Worm (Caenorhabditis elegans) whole organism, young adult: Measurements from ENCODE around the gene dmsr-8.

ENCODE experiments used
- B0035.1 ChIP-seq: sonication (generic microtip); optimal IDR thresholded peaks from 2 replicates; lab custom pipeline; 2016; ENCODE audit warnings: missing genetic modification characterization, mild to moderate bottlenecking, missing compliant biosample characterization, missing genotype, missing genetic modification reagents
- B0336.3 ChIP-seq: fragments of 200-800 bp; sonication (Bioruptor generic); IDR thresholded peaks from 2 replicates; pipeline ENCODE4 v1.3.6; 2022; ENCODE audit warnings: missing genetic modification characterization, missing compliant biosample characterization
- F22D6.2 ChIP-seq: sonication (generic microtip); optimal IDR thresholded peaks from 2 replicates; lab custom pipeline; 2016; ENCODE audit warnings: mild to moderate bottlenecking, missing genetic modification characterization, missing compliant biosample characterization
- F39B2.1 ChIP-seq: fragments of 200-800 bp; sonication (Bioruptor generic); IDR thresholded peaks from 2 replicates; pipeline ENCODE4 v1.3.6; 2022; ENCODE audit warnings: missing genetic modification reagents, missing genetic modification characterization, missing compliant biosample characterization
- F52B5.7 ChIP-seq: sonication (generic microtip); optimal IDR thresholded peaks from 2 replicates; lab custom pipeline; 2016; ENCODE audit warnings: mild to moderate bottlenecking, missing genetic modification characterization, missing compliant biosample characterization
- F57A8.1 ChIP-seq: fragments of 200-800 bp; sonication (Bioruptor generic); optimal IDR thresholded peaks from 2 replicates; lab custom pipeline; 2018; ENCODE audit warnings: mild to moderate bottlenecking, missing genetic modification characterization, moderate library complexity, missing compliant biosample characterization
- K11D2.4 ChIP-seq: fragments of 200-800 bp; sonication (Bioruptor generic); IDR thresholded peaks from 2 replicates; pipeline ENCODE4 v1.3.6; 2022; ENCODE audit warnings: missing genetic modification reagents, missing genetic modification characterization, missing compliant biosample characterization
- K12H6.12 ChIP-seq: fragments of 200-800 bp; sonication (Bioruptor generic); optimal IDR thresholded peaks from 2 replicates; lab custom pipeline; 2018; ENCODE audit warnings: mild to moderate bottlenecking, missing genetic modification characterization, missing compliant biosample characterization
- T26A5.8 ChIP-seq: sonication (generic microtip); optimal IDR thresholded peaks from 2 replicates; lab custom pipeline; 2016; ENCODE audit warnings: missing genetic modification characterization, missing compliant biosample characterization
- Y56A3A.18 ChIP-seq: fragments of 200-800 bp; sonication (Bioruptor generic); IDR thresholded peaks from 2 replicates; pipeline ENCODE4 v1.3.6; 2022; ENCODE audit warnings: missing genetic modification reagents, missing genetic modification characterization, missing compliant biosample characterization
- aptf-2 ChIP-seq: fragments of 200-800 bp; sonication (Bioruptor generic); conservative IDR thresholded peaks from 2 replicates; pipeline ENCODE4 v1.3.6; 2022; ENCODE audit warnings: missing genetic modification reagents, missing genetic modification characterization, missing compliant biosample characterization
- aptf-3 ChIP-seq: fragments of 200-800 bp; sonication (Bioruptor generic); IDR thresholded peaks from 2 replicates; pipeline ENCODE4 v1.3.6; 2022; ENCODE audit warnings: missing genetic modification characterization, missing compliant biosample characterization
- athp-1 ChIP-seq: sonication (generic microtip); optimal IDR thresholded peaks from 2 replicates; lab custom pipeline; 2017; ENCODE audit warnings: mild to moderate bottlenecking, missing genetic modification characterization, missing compliant biosample characterization
- attf-5 ChIP-seq: fragments of 200-800 bp; sonication (Bioruptor generic); optimal IDR thresholded peaks from 2 replicates; lab custom pipeline; 2018; ENCODE audit warnings: mild to moderate bottlenecking, missing genetic modification characterization, missing compliant biosample characterization
- attf-6 ChIP-seq: fragments of 200-800 bp; sonication (Bioruptor generic); IDR thresholded peaks from 2 replicates; pipeline ENCODE4 v1.3.6; 2022; ENCODE audit warnings: missing genetic modification reagents, missing genetic modification characterization, missing compliant biosample characterization
- bed-1 ChIP-seq: fragments of 200-800 bp; sonication (Bioruptor generic); IDR thresholded peaks from 2 replicates; pipeline ENCODE4 v1.3.6; 2022; ENCODE audit warnings: missing genetic modification reagents, missing genetic modification characterization, missing compliant biosample characterization
- ccch-3 ChIP-seq: fragments of 200-800 bp; sonication (Bioruptor generic); optimal IDR thresholded peaks from 2 replicates; lab custom pipeline; 2018; ENCODE audit warnings: mild to moderate bottlenecking, missing genetic modification characterization, missing compliant biosample characterization
- ceh-27 ChIP-seq: fragments of 200-800 bp; sonication (Bioruptor generic); optimal IDR thresholded peaks from 2 replicates; lab custom pipeline; 2018; ENCODE audit warnings: mild to moderate bottlenecking, missing genetic modification characterization, moderate library complexity, missing compliant biosample characterization
- ceh-58 ChIP-seq: fragments of 200-800 bp; sonication (Bioruptor generic); IDR thresholded peaks from 2 replicates; pipeline ENCODE4 v1.3.6; 2022; ENCODE audit warnings: missing genetic modification characterization, missing compliant biosample characterization
- ceh-91 ChIP-seq: fragments of 200-800 bp; sonication (Bioruptor generic); IDR thresholded peaks from 2 replicates; pipeline ENCODE4 v1.3.6; 2022; ENCODE audit warnings: missing genetic modification reagents, missing genetic modification characterization, missing compliant biosample characterization
- chd-7 ChIP-seq: sonication (generic microtip); optimal IDR thresholded peaks from 2 replicates; lab custom pipeline; 2016; ENCODE audit warnings: mild to moderate bottlenecking, missing genetic modification characterization, moderate library complexity, missing compliant biosample characterization
- die-1 ChIP-seq: sonication (generic microtip); optimal IDR thresholded peaks from 2 replicates; lab custom pipeline; 2016; ENCODE audit warnings: missing genotype, mild to moderate bottlenecking, missing genetic modification characterization, missing compliant biosample characterization
- dpl-1 ChIP-seq: fragments of 150-350 bp; optimal IDR thresholded peaks from 2 replicates; lab custom pipeline; 2014; ENCODE audit warnings: missing biosample characterization, missing genetic modification reagents, missing genetic modification characterization
- fkh-3 ChIP-seq: sonication (generic microtip); optimal IDR thresholded peaks from 2 replicates; lab custom pipeline; 2016; ENCODE audit warnings: mild to moderate bottlenecking, missing genetic modification characterization, missing compliant biosample characterization
- him-1 ChIP-seq: sonication (generic microtip); optimal IDR thresholded peaks from 2 replicates; lab custom pipeline; 2016; ENCODE audit warnings: missing genotype, missing genetic modification reagents, missing genetic modification characterization, missing compliant biosample characterization
- hmg-1.2 ChIP-seq: fragments of 200-800 bp; sonication (Bioruptor generic); IDR thresholded peaks from 2 replicates; pipeline ENCODE4 v1.3.6; 2022; ENCODE audit warnings: missing genetic modification reagents, missing genetic modification characterization, missing compliant biosample characterization
- hmg-20 ChIP-seq: fragments of 200-800 bp; sonication (Bioruptor generic); IDR thresholded peaks from 2 replicates; pipeline ENCODE4 v1.3.6; 2022; ENCODE audit warnings: missing genetic modification reagents, missing genetic modification characterization, missing compliant biosample characterization
- let-526 ChIP-seq: fragments of 200-800 bp; sonication (Bioruptor generic); IDR thresholded peaks from 2 replicates; pipeline ENCODE4 v1.3.6; 2022; ENCODE audit warnings: missing genetic modification reagents, missing genetic modification characterization, missing compliant biosample characterization
- let-607 ChIP-seq, 2 experiments: fragments of 200-800 bp in 1 of 2; sonication (Bioruptor generic) in 1 of 2; sonication (generic microtip) in 1 of 2; optimal IDR thresholded peaks; 2 replicates each; lab custom pipeline; 2016 to 2018; ENCODE audit warnings: mild to moderate bottlenecking in 2 of 2, missing compliant biosample characterization in 2 of 2, missing genetic modification characterization in 2 of 2, moderate library complexity in 2 of 2, missing genotype in 1 of 2
- lin-54 ChIP-seq: fragments of 200-800 bp; sonication (Bioruptor generic); optimal IDR thresholded peaks from 2 replicates; lab custom pipeline; 2018; ENCODE audit warnings: mild to moderate bottlenecking, missing genetic modification characterization, missing compliant biosample characterization
- madf-10 ChIP-seq: sonication (generic microtip); optimal IDR thresholded peaks from 2 replicates; lab custom pipeline; 2016; ENCODE audit warnings: mild to moderate bottlenecking, missing genetic modification characterization, missing compliant biosample characterization
- madf-6 ChIP-seq: fragments of 200-800 bp; sonication (Bioruptor generic); IDR thresholded peaks from 2 replicates; pipeline ENCODE4 v1.3.6; 2022; ENCODE audit warnings: missing genetic modification reagents, missing genetic modification characterization, missing compliant biosample characterization
- mcd-1 ChIP-seq: fragments of 200-800 bp; sonication (Bioruptor generic); IDR thresholded peaks from 2 replicates; pipeline ENCODE4 v1.3.6; 2022; ENCODE audit warnings: missing genetic modification reagents, missing genetic modification characterization, missing compliant biosample characterization
- mes-4 ChIP-seq: sonication (generic microtip); optimal IDR thresholded peaks from 2 replicates; lab custom pipeline; 2016; ENCODE audit warnings: missing genotype, missing genetic modification characterization, missing compliant biosample characterization
- mxl-1 ChIP-seq: sonication (generic microtip); optimal IDR thresholded peaks from 2 replicates; lab custom pipeline; 2016; ENCODE audit warnings: missing genetic modification characterization, missing compliant biosample characterization
- nhr-80 ChIP-seq: sonication (generic microtip); optimal IDR thresholded peaks from 2 replicates; lab custom pipeline; 2016; ENCODE audit warnings: missing genetic modification characterization, missing compliant biosample characterization
- nhr-90 ChIP-seq: sonication (generic microtip); optimal IDR thresholded peaks from 2 replicates; lab custom pipeline; 2016; ENCODE audit warnings: missing genotype, mild to moderate bottlenecking, missing genetic modification characterization, missing compliant biosample characterization
- pbrm-1 ChIP-seq: fragments of 200-800 bp; sonication (Bioruptor generic); IDR thresholded peaks from 2 replicates; pipeline ENCODE4 v1.3.6; 2022; ENCODE audit warnings: missing genetic modification reagents, missing genetic modification characterization, missing compliant biosample characterization
- pha-4 ChIP-seq: fragments of 150-350 bp; sonication (generic microtip); optimal IDR thresholded peaks from 2 replicates; lab custom pipeline; 2014; ENCODE audit warnings: missing biosample characterization, missing genetic modification reagents, missing genetic modification characterization
- rcor-1 ChIP-seq: fragments of 200-800 bp; sonication (Bioruptor generic); IDR thresholded peaks from 2 replicates; pipeline ENCODE4 v1.3.6; 2022; ENCODE audit warnings: missing genetic modification reagents, missing genetic modification characterization, missing compliant biosample characterization
- rec-8 ChIP-seq, 2 experiments: sonication (generic microtip); optimal IDR thresholded peaks; 2 replicates each; lab custom pipeline; 2016; ENCODE audit warnings: mild to moderate bottlenecking in 2 of 2, missing genetic modification characterization in 2 of 2, missing genetic modification reagents in 2 of 2, missing genotype in 2 of 2, missing biosample characterization in 1 of 2, missing compliant biosample characterization in 1 of 2, moderate library complexity in 1 of 2
- repo-1 ChIP-seq: sonication (generic microtip); optimal IDR thresholded peaks from 2 replicates; lab custom pipeline; 2017; ENCODE audit warnings: mild to moderate bottlenecking, missing genetic modification characterization, missing compliant biosample characterization
- rpc-1 ChIP-seq, 2 experiments: fragments of 150-350 bp in 1 of 2; sonication (generic microtip) in 1 of 2; optimal IDR thresholded peaks; 2 replicates each; lab custom pipeline; 2014 to 2018; ENCODE audit warnings: missing biosample characterization in 1 of 2, missing genetic modification characterization in 1 of 2, missing genetic modification reagents in 1 of 2, missing genotype in 1 of 2
- snpc-1.1 ChIP-seq: sonication (generic microtip); optimal IDR thresholded peaks from 2 replicates; lab custom pipeline; 2017; ENCODE audit warnings: missing genetic modification characterization, mild to moderate bottlenecking, missing compliant biosample characterization, antibody characterized with exemption, moderate library complexity, missing genotype, missing genetic modification reagents; ENCODE audit not compliant: insufficient read depth
- snpc-4 ChIP-seq, 5 experiments: fragments of 150-350 bp in 1 of 5; sonication (generic microtip) in 4 of 5; optimal IDR thresholded peaks; 2 replicates each; lab custom pipeline; 2014 to 2018; ENCODE audit warnings: missing genetic modification characterization in 5 of 5, missing biosample characterization in 3 of 5, antibody characterized with exemption in 2 of 5, mild to moderate bottlenecking in 2 of 5, missing compliant biosample characterization in 2 of 5, missing genotype in 2 of 5, moderate library complexity in 2 of 5, missing genetic modification reagents in 1 of 5
- sptf-2 ChIP-seq: fragments of 200-800 bp; sonication (Bioruptor generic); optimal IDR thresholded peaks from 2 replicates; lab custom pipeline; 2018; ENCODE audit warnings: mild to moderate bottlenecking, missing genetic modification characterization, missing compliant biosample characterization
- xnd-1 ChIP-seq: sonication (generic microtip); optimal IDR thresholded peaks from 2 replicates; lab custom pipeline; 2016; ENCODE audit warnings: missing genotype, missing genetic modification reagents, missing genetic modification characterization, missing compliant biosample characterization
- ztf-22 ChIP-seq: fragments of 200-800 bp; sonication (Bioruptor generic); optimal IDR thresholded peaks from 2 replicates; lab custom pipeline; 2018; ENCODE audit warnings: mild to moderate bottlenecking, missing genetic modification characterization, moderate library complexity, missing compliant biosample characterization

dmsr-8 gene

ce11 chrV:10466607-10467092, 47.5 kb downstream of the dmsr-8 start (continued):
- TF ChIP-seq F52B5.7 (tag; lab: Kevin White, UChicago): peak; percentile 17
- peak; percentile 85 for TF ChIP-seq hmg-1.2 (GFP tag; lab: Robert Waterston, UW)
- TF ChIP-seq sptf-2: no peak
- TF ChIP-seq nhr-90: no peak
- no peak for TF ChIP-seq bed-1 (GFP tag; lab: Robert Waterston, UW)
- TF ChIP-seq snpc-1.1 (tag; lab: Kevin White, UChicago): no peak
- TF ChIP-seq ceh-91 (GFP tag; lab: Robert Waterston, UW): no peak
- TF ChIP-seq ceh-27: peak; percentile 94
- TF ChIP-seq dpl-1 (GFP tag; lab: Kevin White, UChicago): no peak
- no peak for TF ChIP-seq him-1 (tag; lab: Kevin White, UChicago)
- TF ChIP-seq K11D2.4 (GFP tag; lab: Robert Waterston, UW): peak; percentile 90
- TF ChIP-seq chd-7 (tag; lab: Kevin White, UChicago): peak; percentile 81
- TF ChIP-seq let-526 (GFP tag; lab: Robert Waterston, UW): peak; percentile 66; the same call in 1 of the 2 replicates
- peak; percentile 75 for TF ChIP-seq madf-10
- TF ChIP-seq F39B2.1 (GFP tag; lab: Robert Waterston, UW): no peak
- TF ChIP-seq attf-6 (GFP tag; lab: Robert Waterston, UW): no peak
- TF ChIP-seq athp-1 (tag; lab: Kevin White, UChicago): no peak
- no peak for TF ChIP-seq xnd-1 (tag; lab: Kevin White, UChicago)
- TF ChIP-seq F22D6.2 (tag; lab: Kevin White, UChicago): no peak
- no peak for TF ChIP-seq T26A5.8 (tag; lab: Kevin White, UChicago)
- peak; percentile 73 for TF ChIP-seq pbrm-1 (GFP tag; lab: Robert Waterston, UW)
- peak; percentile 16 for TF ChIP-seq B0035.1 (tag; lab: Kevin White, UChicago)
- no peak for TF ChIP-seq snpc-4 (GFP tag; optimal IDR thresholded peaks at IDR 0.05; lab: Kevin White, UChicago)
- TF ChIP-seq snpc-4 (tag; optimal IDR thresholded peaks at IDR 0.05; lab: Kevin White, UChicago): peak; percentile 25 to 67 (median 38)
- no peak for TF ChIP-seq hmg-20
- TF ChIP-seq attf-5: peak; percentile 89
- peak; percentile 90 for TF ChIP-seq K12H6.12
- no peak for TF ChIP-seq Y56A3A.18 (GFP tag; lab: Robert Waterston, UW)
- no peak for TF ChIP-seq mxl-1 (tag; lab: Kevin White, UChicago)
- TF ChIP-seq repo-1 (tag; lab: Kevin White, UChicago): peak; percentile 23
- no peak for TF ChIP-seq rcor-1 (GFP tag; lab: Robert Waterston, UW)
- TF ChIP-seq rpc-1 (optimal IDR thresholded peaks at IDR 0.05; lab: Kevin White, UChicago): no peak
- no peak for TF ChIP-seq rpc-1 (tag; optimal IDR thresholded peaks at IDR 0.05; lab: Kevin White, UChicago)
- TF ChIP-seq aptf-2 (GFP tag; lab: Robert Waterston, UW): no peak
- 0 out of 2 replicates have a peak, but pooled peaks have one; percentile 37 for TF ChIP-seq madf-6 (GFP tag; lab: Robert Waterston, UW)
- no peak for TF ChIP-seq aptf-3 (GFP tag; lab: Robert Waterston, UW)
- TF ChIP-seq let-607 (tag; optimal IDR thresholded peaks at IDR 0.05; lab: Kevin White, UChicago): no peak
- peak; percentile 35 for TF ChIP-seq pha-4 (tag; lab: Kevin White, UChicago)
- TF ChIP-seq ztf-22: no peak
- TF ChIP-seq ceh-58: no peak
- TF ChIP-seq lin-54 (GFP tag; lab: Kevin White, UChicago): peak; percentile 57
- TF ChIP-seq die-1: peak; percentile 60
- peak; percentile 64 for TF ChIP-seq nhr-80 (tag; lab: Kevin White, UChicago)
- TF ChIP-seq ccch-3 (GFP tag; lab: Kevin White, UChicago): no peak
- peak; percentile 81 for TF ChIP-seq B0336.3 (GFP tag; lab: Robert Waterston, UW)
- TF ChIP-seq mcd-1 (GFP tag; lab: Robert Waterston, UW): peak; percentile 67; the same call in 1 of the 2 replicates
- no peak for TF ChIP-seq fkh-3 (tag; lab: Kevin White, UChicago)
- TF ChIP-seq rec-8 (tag; optimal IDR thresholded peaks at IDR 0.05; lab: Kevin White, UChicago): no peak
- no peak for TF ChIP-seq mes-4 (tag; lab: Kevin White, UChicago)
- no peak for TF ChIP-seq F57A8.1
